Fruit fly (Drosophila melanogaster) whole organism, embryonic: Measurements from ENCODE around the gene CG31821.
A peak's percentile ranks its signal among the peaks of the same experiment; 100 is the strongest.

Experiments used
- Ada2b ChIP-seq: fragments of 200-800 bp; sonication (Bioruptor generic); IDR thresholded peaks from 2 replicates; pipeline ENCODE4 v1.3.6; 2022; ENCODE audit warnings: missing biosample characterization, missing genetic modification characterization
- Asciz ChIP-seq: fragments of 200-800 bp; sonication (Bioruptor generic); optimal IDR thresholded peaks from 2 replicates; lab custom pipeline; 2017; ENCODE audit warnings: missing biosample characterization, mild to moderate bottlenecking, missing genetic modification characterization, missing genetic modification reagents
- Bgb ChIP-seq: fragments of 200-800 bp; sonication (Bioruptor generic); IDR thresholded peaks from 2 replicates; pipeline ENCODE4 v1.3.6; 2022; ENCODE audit warnings: missing biosample characterization, missing genetic modification characterization; ENCODE audit not compliant: partially characterized antibody
- Blimp-1 ChIP-seq: fragments of 200-800 bp; sonication (Bioruptor generic); optimal IDR thresholded peaks from 3 replicates; lab custom pipeline; 2018; ENCODE audit warnings: missing biosample characterization, missing genetic modification characterization, mild to moderate bottlenecking, moderate library complexity, missing genetic modification reagents
- CG11695 ChIP-seq: fragments of 200-800 bp; sonication (Bioruptor generic); IDR thresholded peaks from 3 replicates; pipeline ENCODE4 v1.3.6; 2022; ENCODE audit warnings: missing biosample characterization, missing genetic modification characterization
- CG13296 ChIP-seq: fragments of 200-800 bp; sonication (Bioruptor generic); optimal IDR thresholded peaks from 3 replicates; lab custom pipeline; 2018; ENCODE audit warnings: missing biosample characterization, mild to moderate bottlenecking, missing genetic modification characterization
- CG14441 ChIP-seq: fragments of 200-800 bp; sonication (Bioruptor generic); IDR thresholded peaks from 2 replicates; pipeline ENCODE4 v1.3.6; 2022; ENCODE audit warnings: missing biosample characterization, missing genetic modification characterization
- CG17328 ChIP-seq: fragments of 200-800 bp; sonication (Bioruptor generic); IDR thresholded peaks from 2 replicates; pipeline ENCODE4 v1.3.6; 2022; ENCODE audit warnings: missing biosample characterization, missing genetic modification characterization
- CG17568 ChIP-seq: fragments of 200-800 bp; sonication (Bioruptor generic); optimal IDR thresholded peaks from 2 replicates; lab custom pipeline; 2018; ENCODE audit warnings: missing biosample characterization, mild to moderate bottlenecking, missing genetic modification characterization, moderate library complexity
- CG18476 ChIP-seq: fragments of 200-800 bp; sonication (Bioruptor generic); optimal IDR thresholded peaks from 2 replicates; lab custom pipeline; 2016; ENCODE audit warnings: missing biosample characterization, mild to moderate bottlenecking, missing genetic modification characterization
- CG6689 ChIP-seq: fragments of 200-800 bp; sonication (Bioruptor generic); IDR thresholded peaks from 2 replicates; pipeline ENCODE4 v1.3.6; 2022; ENCODE audit warnings: missing biosample characterization, missing genetic modification characterization
- CG6791 ChIP-seq: fragments of 200-800 bp; sonication (Bioruptor generic); IDR thresholded peaks from 3 replicates; pipeline ENCODE4 v1.3.6; 2022; ENCODE audit warnings: missing biosample characterization, missing genetic modification characterization; ENCODE audit not compliant: partially characterized antibody
- CG7987 ChIP-seq: fragments of 200-800 bp; sonication (Bioruptor generic); optimal IDR thresholded peaks from 2 replicates; lab custom pipeline; 2018; ENCODE audit warnings: missing biosample characterization, mild to moderate bottlenecking, missing genetic modification characterization, moderate library complexity
- CG8765 ChIP-seq: fragments of 200-800 bp; sonication (Bioruptor generic); IDR thresholded peaks from 2 replicates; pipeline ENCODE4 v1.3.6; 2022; ENCODE audit warnings: missing biosample characterization, missing genetic modification characterization
- CG9817 ChIP-seq: fragments of 200-800 bp; sonication (Bioruptor generic); optimal IDR thresholded peaks from 2 replicates; lab custom pipeline; 2018; ENCODE audit warnings: missing biosample characterization, mild to moderate bottlenecking, missing genetic modification characterization, moderate library complexity
- Chrac-16 ChIP-seq: fragments of 200-800 bp; sonication (Bioruptor generic); optimal IDR thresholded peaks from 3 replicates; lab custom pipeline; 2016; ENCODE audit warnings: missing biosample characterization, missing genetic modification characterization
- Dbx ChIP-seq: fragments of 200-800 bp; sonication (Bioruptor generic); IDR thresholded peaks from 3 replicates; pipeline ENCODE4 v1.3.6; 2022; ENCODE audit warnings: missing biosample characterization, missing genetic modification characterization
- Dll ChIP-seq: fragments of 200-800 bp; sonication (Bioruptor generic); IDR thresholded peaks from 4 replicates; pipeline ENCODE4 v1.3.6; 2022; ENCODE audit warnings: missing biosample characterization, missing genetic modification characterization; ENCODE audit not compliant: partially characterized antibody
- Doc3 ChIP-seq: fragments of 200-800 bp; sonication (Bioruptor generic); IDR thresholded peaks from 3 replicates; pipeline ENCODE4 v1.3.6; 2022; ENCODE audit warnings: missing biosample characterization, missing genetic modification characterization; ENCODE audit not compliant: partially characterized antibody
- Fer2 ChIP-seq: fragments of 200-800 bp; sonication (Bioruptor generic); optimal IDR thresholded peaks from 2 replicates; lab custom pipeline; 2018; ENCODE audit warnings: missing biosample characterization, mild to moderate bottlenecking, missing genetic modification characterization, moderate library complexity
- Fer3 ChIP-seq: fragments of 200-800 bp; sonication (Bioruptor generic); optimal IDR thresholded peaks from 2 replicates; lab custom pipeline; 2018; ENCODE audit warnings: missing biosample characterization, mild to moderate bottlenecking, missing genetic modification characterization, moderate library complexity
- HmgZ ChIP-seq: fragments of 200-800 bp; sonication (Bioruptor generic); optimal IDR thresholded peaks from 2 replicates; lab custom pipeline; 2018; ENCODE audit warnings: missing biosample characterization, mild to moderate bottlenecking, missing genetic modification characterization
- Hr78 ChIP-seq, 2 experiments: fragments of 200-800 bp in 1 of 2; fragments of >200 bp in 1 of 2; sonication (Bioruptor generic) in 1 of 2; optimal IDR thresholded peaks; 2 replicates each; lab custom pipeline; 2017 to 2019; ENCODE audit warnings: missing biosample characterization in 2 of 2, missing genetic modification characterization in 2 of 2, mild to moderate bottlenecking in 1 of 2, moderate library complexity in 1 of 2
- Med ChIP-seq: fragments of 200-800 bp; sonication (Bioruptor generic); peaks from one replicate; lab custom pipeline; 2016; ENCODE audit warnings: missing biosample characterization, missing genetic modification characterization, mild to moderate bottlenecking, inconsistent platforms, moderate library complexity
- Myb ChIP-seq: fragments of 200-800 bp; sonication (Bioruptor generic); optimal IDR thresholded peaks from 2 replicates; lab custom pipeline; 2016; ENCODE audit warnings: missing biosample characterization, missing genetic modification characterization
- Nf-YA ChIP-seq: fragments of 200-800 bp; sonication (Bioruptor generic); IDR thresholded peaks from 2 replicates; pipeline ENCODE4 v1.3.6; 2022; ENCODE audit warnings: missing biosample characterization, missing genetic modification characterization
- TFAM ChIP-seq: fragments of 200-800 bp; sonication (Bioruptor generic); optimal IDR thresholded peaks from 2 replicates; lab custom pipeline; 2017; ENCODE audit warnings: missing biosample characterization, missing genetic modification characterization, inconsistent platforms
- Trl ChIP-seq, 3 experiments: fragments of >200 bp in 2 of 3; fragments of 200-800 bp in 1 of 3; sonication (Bioruptor generic) in 1 of 3; optimal IDR thresholded peaks; 2 replicates in 1 of 3; 3 replicates in 2 of 3; lab custom pipeline; 2016 to 2017; ENCODE audit warnings: missing biosample characterization in 1 of 3, missing genetic modification characterization in 1 of 3
- bbx ChIP-seq: fragments of 200-800 bp; sonication (Bioruptor generic); IDR thresholded peaks from 2 replicates; pipeline ENCODE4 v1.3.6; 2022; ENCODE audit warnings: missing biosample characterization, missing genetic modification characterization; ENCODE audit not compliant: partially characterized antibody
- caup ChIP-seq: fragments of 200-800 bp; sonication (Bioruptor generic); optimal IDR thresholded peaks from 3 replicates; lab custom pipeline; 2017; ENCODE audit warnings: missing biosample characterization, mild to moderate bottlenecking, missing genetic modification characterization, moderate library complexity; ENCODE audit not compliant: severe bottlenecking
- chinmo ChIP-seq: fragments of 200-800 bp; sonication (Bioruptor generic); IDR thresholded peaks from 4 replicates; pipeline ENCODE4 v1.3.6; 2022; ENCODE audit warnings: missing biosample characterization, missing genetic modification characterization; ENCODE audit not compliant: partially characterized antibody
- chm ChIP-seq: fragments of 200-800 bp; sonication (Bioruptor generic); IDR thresholded peaks from 2 replicates; pipeline ENCODE4 v1.3.6; 2022; ENCODE audit warnings: missing biosample characterization, missing genetic modification characterization
- cwo ChIP-seq: fragments of 200-800 bp; sonication (Bioruptor generic); optimal IDR thresholded peaks from 3 replicates; lab custom pipeline; 2017; ENCODE audit warnings: missing biosample characterization, missing genetic modification characterization, mild to moderate bottlenecking, moderate library complexity, missing genetic modification reagents
- disco-r ChIP-seq: fragments of 200-800 bp; sonication (Bioruptor generic); optimal IDR thresholded peaks from 2 replicates; lab custom pipeline; 2016; ENCODE audit warnings: missing biosample characterization, missing genetic modification characterization
- ems ChIP-seq: fragments of 200-800 bp; sonication (Bioruptor generic); optimal IDR thresholded peaks from 3 replicates; lab custom pipeline; 2016; ENCODE audit warnings: missing biosample characterization, missing genetic modification characterization
- ftz-f1 ChIP-seq: fragments of 200-800 bp; sonication (Bioruptor generic); optimal IDR thresholded peaks from 2 replicates; lab custom pipeline; 2016; ENCODE audit warnings: missing biosample characterization, missing genetic modification characterization
- kah ChIP-seq: fragments of 200-800 bp; sonication (Bioruptor generic); optimal IDR thresholded peaks from 2 replicates; lab custom pipeline; 2018; ENCODE audit warnings: missing biosample characterization, mild to moderate bottlenecking, missing genetic modification characterization
- kni ChIP-seq: fragments of 200-800 bp; sonication (Bioruptor generic); optimal IDR thresholded peaks from 3 replicates; lab custom pipeline; 2017; ENCODE audit warnings: mild to moderate bottlenecking, missing biosample characterization, missing genetic modification reagents, missing genetic modification characterization
- mirr ChIP-seq: fragments of 200-800 bp; sonication (Bioruptor generic); optimal IDR thresholded peaks from 3 replicates; lab custom pipeline; 2018; ENCODE audit warnings: missing biosample characterization, mild to moderate bottlenecking, missing genetic modification characterization
- pros ChIP-seq: fragments of 200-800 bp; sonication (Bioruptor generic); optimal IDR thresholded peaks from 3 replicates; lab custom pipeline; 2019; ENCODE audit warnings: missing biosample characterization, mild to moderate bottlenecking, missing genetic modification characterization, moderate library complexity
- rib ChIP-seq: fragments of 200-800 bp; sonication (Bioruptor generic); IDR thresholded peaks from 2 replicates; pipeline ENCODE4 v1.3.6; 2022; ENCODE audit warnings: missing biosample characterization, missing genetic modification characterization
- schlank ChIP-seq: fragments of 200-800 bp; sonication (Bioruptor generic); optimal IDR thresholded peaks from 2 replicates; lab custom pipeline; 2018; ENCODE audit warnings: missing biosample characterization, mild to moderate bottlenecking, missing genetic modification characterization
- sna ChIP-seq: fragments of 200-800 bp; sonication (Bioruptor generic); IDR thresholded peaks from 2 replicates; pipeline ENCODE4 v1.3.6; 2022; ENCODE audit warnings: missing biosample characterization, missing genetic modification characterization; ENCODE audit not compliant: partially characterized antibody
- sug ChIP-seq: fragments of 200-800 bp; optimal IDR thresholded peaks from 2 replicates; lab custom pipeline; 2019; ENCODE audit warnings: missing biosample characterization, mild to moderate bottlenecking, missing genetic modification characterization, moderate library complexity
- trem ChIP-seq: fragments of 200-800 bp; optimal IDR thresholded peaks from 3 replicates; lab custom pipeline; 2019; ENCODE audit warnings: missing biosample characterization, mild to moderate bottlenecking, missing genetic modification characterization, moderate library complexity
- usp ChIP-seq: fragments of >200 bp; optimal IDR thresholded peaks from 2 replicates; lab custom pipeline; 2017; ENCODE audit warnings: missing biosample characterization, missing genetic modification characterization
- vnd ChIP-seq: fragments of 200-800 bp; sonication (Bioruptor generic); IDR thresholded peaks from 3 replicates; pipeline ENCODE4 v1.3.6; 2022; ENCODE audit warnings: missing biosample characterization, missing genetic modification characterization; ENCODE audit not compliant: partially characterized antibody
- yki ChIP-seq: fragments of >200 bp; optimal IDR thresholded peaks from 3 replicates; lab custom pipeline; 2018
- zen2 ChIP-seq: fragments of 200-800 bp; sonication (Bioruptor generic); IDR thresholded peaks from 3 replicates; pipeline ENCODE4 v1.3.6; 2022; ENCODE audit warnings: missing biosample characterization, missing genetic modification characterization; ENCODE audit not compliant: partially characterized antibody

Gene CG31821

dm6 chr2L:15911591-15912007, 9.4 kb upstream of the CG31821 start:
- TF ChIP-seq CG7987 (no peak), usp (peak; percentile 28), Myb (GFP tag; lab: Kevin White, UChicago) (no peak), zen2 (GFP tag; lab: Robert Waterston, UW) (peak; percentile 57; the same call in 1 of the 3 replicates), pros (GFP tag; lab: Kevin White, UChicago) (peak; percentile 5), Asciz (GFP tag; lab: Kevin White, UChicago) (no peak), sna (GFP tag; lab: Robert Waterston, UW) (no peak), cwo (peak; percentile 95), bbx (GFP tag; lab: Robert Waterston, UW) (peak; percentile 73), Bgb (GFP tag; lab: Robert Waterston, UW) (peak; percentile 68; the same call in 1 of the 2 replicates), CG9817 (no peak), kah (GFP tag; lab: Kevin White, UChicago) (peak; percentile 98), CG11695 (GFP tag; lab: Robert Waterston, UW) (no peak), ems (GFP tag; lab: Kevin White, UChicago) (no peak), Dbx (GFP tag; lab: Robert Waterston, UW) (no peak), chm (GFP tag; lab: Robert Waterston, UW) (no peak), Doc3 (GFP tag; lab: Robert Waterston, UW) (0 out of 3 replicates have a peak, but pooled peaks have one; percentile 12), CG6689 (GFP tag; lab: Robert Waterston, UW) (no peak), Blimp-1 (GFP tag; lab: Kevin White, UChicago) (peak; percentile 90), sug (peak; percentile 82), Med (GFP tag; lab: Kevin White, UChicago) (peak; percentile 47), TFAM (GFP tag; lab: Kevin White, UChicago) (no peak), CG14441 (GFP tag; lab: Robert Waterston, UW) (no peak), Trl (optimal IDR thresholded peaks at IDR 0.05; lab: Kevin White, UChicago) (peak; percentile 89 to 95), Trl (GFP tag; optimal IDR thresholded peaks at IDR 0.05; lab: Kevin White, UChicago) (no peak), HmgZ (tag; lab: Kevin White, UChicago) (no peak), trem (tag; lab: Kevin White, UChicago) (no peak), vnd (GFP tag; lab: Robert Waterston, UW) (no peak), Dll (GFP tag; lab: Robert Waterston, UW) (peak; percentile 32; the same call in 1 of the 4 replicates), ftz-f1 (GFP tag; lab: Kevin White, UChicago) (peak; percentile 100), CG8765 (GFP tag; lab: Robert Waterston, UW) (no peak), Fer3 (tag; lab: Kevin White, UChicago) (no peak), rib (peak; percentile 8; the same call in 1 of the 2 replicates), Fer2 (no peak), CG18476 (no peak), disco-r (GFP tag; lab: Kevin White, UChicago) (no peak), mirr (no peak), CG6791 (GFP tag; lab: Robert Waterston, UW) (0 out of 3 replicates have a peak, but pooled peaks have one; percentile 42), chinmo (peak; percentile 100), caup (GFP tag; lab: Kevin White, UChicago) (no peak), yki (lab: Kevin White, UChicago) (peak; percentile 81), Ada2b (no peak), Nf-YA (GFP tag; lab: Robert Waterston, UW) (no peak), schlank (tag; lab: Kevin White, UChicago) (no peak), Chrac-16 (GFP tag; lab: Kevin White, UChicago) (no peak), kni (GFP tag; lab: Kevin White, UChicago) (peak; percentile 92), CG13296 (no peak), CG17568 (no peak), Hr78 (GFP tag; optimal IDR thresholded peaks at IDR 0.05; lab: Kevin White, UChicago) (peak in 1 of 2 experiments; percentile 99), CG17328 (GFP tag; lab: Robert Waterston, UW) (no peak)
